Worm (Caenorhabditis elegans) whole organism, early embryonic: ENCODE results near the gene Y45F3A.5.

Experiments used
- ama-1 ChIP-seq: fragments of 150-350 bp; optimal IDR thresholded peaks from 2 replicates; lab custom pipeline; 2014
- flt-1 ChIP-seq: fragments of 200-800 bp; sonication (Bioruptor generic); IDR thresholded peaks from 2 replicates; pipeline ENCODE4 v1.3.6; 2022; ENCODE audit warnings: missing genetic modification characterization, missing compliant biosample characterization
- hmbx-1 ChIP-seq: sonication (generic microtip); optimal IDR thresholded peaks from 2 replicates; lab custom pipeline; 2016; ENCODE audit warnings: mild to moderate bottlenecking, missing genetic modification characterization, missing compliant biosample characterization
- hnd-1 ChIP-seq: sonication (generic microtip); optimal IDR thresholded peaks from 2 replicates; lab custom pipeline; 2016; ENCODE audit warnings: missing genetic modification characterization, missing compliant biosample characterization
- pes-1 ChIP-seq: fragments of 200-800 bp; sonication (Bioruptor generic); IDR thresholded peaks from 2 replicates; pipeline ENCODE4 v1.3.6; 2022; ENCODE audit warnings: missing genetic modification reagents, missing genetic modification characterization, missing compliant biosample characterization
- scrt-1 ChIP-seq: fragments of 200-800 bp; sonication (Bioruptor generic); IDR thresholded peaks from 2 replicates; pipeline ENCODE4 v1.3.6; 2022; ENCODE audit warnings: missing genetic modification characterization, missing compliant biosample characterization
- tbx-11 ChIP-seq: fragments of 200-800 bp; sonication (Bioruptor generic); IDR thresholded peaks from 2 replicates; pipeline ENCODE4 v1.3.6; 2022; ENCODE audit warnings: missing genetic modification characterization, missing compliant biosample characterization
- tbx-37 ChIP-seq: fragments of 200-800 bp; sonication (Bioruptor generic); conservative IDR thresholded peaks from 2 replicates; pipeline ENCODE4 v1.3.6; 2022; ENCODE audit warnings: missing genetic modification reagents, missing genetic modification characterization, missing compliant biosample characterization
- tra-4 ChIP-seq: sonication (generic microtip); optimal IDR thresholded peaks from 2 replicates; lab custom pipeline; 2017; ENCODE audit warnings: missing genetic modification characterization, missing compliant biosample characterization

ce11 chrIII:10537003-10537402 lies 49.1 kb downstream of the Y45F3A.5 start:
- TF ChIP-seq hmbx-1 (tag; lab: Kevin White, UChicago) (no peak), scrt-1 (GFP tag; lab: Robert Waterston, UW) (no peak), ama-1 (no peak), tbx-11 (GFP tag; lab: Robert Waterston, UW) (no peak), tra-4 (tag; lab: Kevin White, UChicago) (no peak), tbx-37 (GFP tag; lab: Robert Waterston, UW) (no peak), pes-1 (no peak), hnd-1 (tag; lab: Kevin White, UChicago) (no peak), flt-1 (GFP tag; lab: Robert Waterston, UW) (no peak)
